Worm (Caenorhabditis elegans) whole organism, young adult: ENCODE data around the gene syx-16.

Experiments
- B0261.1 ChIP-seq: sonication (generic microtip); optimal IDR thresholded peaks from 2 replicates; lab custom pipeline; 2016; ENCODE audit warnings: mild to moderate bottlenecking, missing genetic modification characterization, moderate library complexity, missing compliant biosample characterization
- cebp-1 ChIP-seq, 2 experiments: fragments of 200-800 bp in 1 of 2; sonication (Bioruptor generic) in 1 of 2; sonication (generic microtip) in 1 of 2; IDR thresholded peaks in 1 of 2; optimal IDR thresholded peaks in 1 of 2; 2 replicates each; pipeline versions ENCODE4 v1.3.6 to Lab custom; 2017 to 2022; ENCODE audit warnings: missing compliant biosample characterization in 2 of 2, missing genetic modification characterization in 2 of 2, mild to moderate bottlenecking in 1 of 2, missing genetic modification reagents in 1 of 2, moderate library complexity in 1 of 2
- nfyb-1 ChIP-seq: fragments of 200-800 bp; sonication (Bioruptor generic); IDR thresholded peaks from 2 replicates; pipeline ENCODE4 v1.3.6; 2022; ENCODE audit warnings: missing genetic modification reagents, missing genetic modification characterization, missing compliant biosample characterization

- TF ChIP-seq nfyb-1 (GFP tag; lab: Robert Waterston, UW) (no peak), cebp-1 (GFP tag; IDR thresholded peaks at IDR 0.05; lab: Robert Waterston, UW) (no peak), cebp-1 (tag; optimal IDR thresholded peaks at IDR 0.05; lab: Kevin White, UChicago) (no peak), B0261.1 (tag; lab: Kevin White, UChicago) (no peak)
These were observed 12.9 kb upstream of the syx-16 start for ce11 chrIII:5221820-5222219.
